Worm (Caenorhabditis elegans) whole organism, midembryonic: ENCODE data around the gene R06F6.8.

ENCODE experiments used
- T22C8.4 ChIP-seq: fragments of 200-800 bp; sonication (Bioruptor generic); IDR thresholded peaks from 2 replicates; pipeline ENCODE4 v1.3.6; 2022; ENCODE audit warnings: missing genetic modification characterization, missing compliant biosample characterization
- cog-1 ChIP-seq: sonication (generic microtip); optimal IDR thresholded peaks from 2 replicates; lab custom pipeline; 2016; ENCODE audit warnings: missing genetic modification characterization, missing compliant biosample characterization
- flt-1 ChIP-seq: fragments of 200-800 bp; sonication (Bioruptor generic); IDR thresholded peaks from 2 replicates; pipeline ENCODE4 v1.3.6; 2022; ENCODE audit warnings: missing genetic modification characterization, missing compliant biosample characterization
- klf-2 ChIP-seq: fragments of 200-800 bp; sonication (Bioruptor generic); conservative IDR thresholded peaks from 2 replicates; pipeline ENCODE4 v1.3.6; 2022; ENCODE audit warnings: missing genetic modification reagents, missing genetic modification characterization, missing compliant biosample characterization
- med-1 ChIP-seq: sonication (generic microtip); optimal IDR thresholded peaks from 2 replicates; lab custom pipeline; 2017; ENCODE audit warnings: missing genetic modification characterization, mild to moderate bottlenecking, missing compliant biosample characterization, antibody characterized with exemption, missing genetic modification reagents; ENCODE audit not compliant: insufficient read depth
- ref-1 ChIP-seq: fragments of 200-800 bp; sonication (Bioruptor generic); conservative IDR thresholded peaks from 2 replicates; pipeline ENCODE4 v1.3.6; 2022; ENCODE audit warnings: missing genetic modification reagents, missing genetic modification characterization, missing compliant biosample characterization
- tab-1 ChIP-seq: fragments of 200-800 bp; sonication (Bioruptor generic); IDR thresholded peaks from 2 replicates; pipeline ENCODE4 v1.3.6; 2022; ENCODE audit warnings: missing genetic modification characterization, missing compliant biosample characterization
- ztf-23 ChIP-seq: fragments of 200-800 bp; sonication (Bioruptor generic); IDR thresholded peaks from 2 replicates; pipeline ENCODE4 v1.3.6; 2022; ENCODE audit warnings: missing genetic modification reagents, missing genetic modification characterization, missing compliant biosample characterization
- ztf-29 ChIP-seq: fragments of 200-800 bp; sonication (Bioruptor generic); IDR thresholded peaks from 2 replicates; pipeline ENCODE4 v1.3.6; 2022; ENCODE audit warnings: missing genetic modification reagents, missing genetic modification characterization, missing compliant biosample characterization

R06F6.8 gene

ce11 chrII:10769291-10769690 lies 50.5 kb downstream of the R06F6.8 start:
- TF ChIP-seq ref-1 (GFP tag; lab: Robert Waterston, UW), result no peak
- no peak for TF ChIP-seq flt-1
- no peak for TF ChIP-seq T22C8.4 (GFP tag; lab: Robert Waterston, UW)
- no peak for TF ChIP-seq ztf-23
- TF ChIP-seq klf-2 (GFP tag; lab: Robert Waterston, UW), result no peak
- no peak for TF ChIP-seq cog-1 (tag; lab: Kevin White, UChicago)
- no peak for TF ChIP-seq med-1 (GFP tag; lab: Kevin White, UChicago)
- no peak for TF ChIP-seq ztf-29
- no peak for TF ChIP-seq tab-1 (GFP tag; lab: Robert Waterston, UW)

ce11 chrII:10767977-10768376 lies 51.8 kb downstream of the R06F6.8 start:
- no peak for TF ChIP-seq ztf-23
- TF ChIP-seq ztf-29, result no peak
- no peak for TF ChIP-seq tab-1 (GFP tag; lab: Robert Waterston, UW)
- no peak for TF ChIP-seq T22C8.4 (GFP tag; lab: Robert Waterston, UW)
- TF ChIP-seq cog-1 (tag; lab: Kevin White, UChicago), result no peak
- TF ChIP-seq flt-1, result no peak
- no peak for TF ChIP-seq ref-1 (GFP tag; lab: Robert Waterston, UW)
- no peak for TF ChIP-seq klf-2 (GFP tag; lab: Robert Waterston, UW)
- no peak for TF ChIP-seq med-1 (GFP tag; lab: Kevin White, UChicago)

DNA sequence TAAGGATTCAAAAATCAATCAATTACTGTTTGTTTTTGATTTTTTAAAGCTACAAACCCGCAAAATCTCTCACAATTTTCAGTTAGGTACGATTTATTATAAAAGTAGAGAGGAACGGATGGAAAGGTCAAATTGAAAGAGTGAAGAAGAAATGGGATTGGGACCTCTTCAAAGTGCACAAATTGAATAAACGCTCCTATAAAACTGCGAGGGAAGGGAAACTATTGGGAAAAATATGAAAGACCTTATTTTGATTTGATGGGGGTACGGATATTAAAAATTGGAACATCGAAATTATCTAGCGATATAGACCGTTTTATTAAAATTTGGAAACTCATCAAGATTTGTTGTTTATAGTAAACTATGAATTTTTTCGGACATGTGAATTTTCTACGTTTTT lies 53.0 kb downstream of the R06F6.8 start:
- TF ChIP-seq ztf-23 (no peak), tab-1 (GFP tag; lab: Robert Waterston, UW) (no peak), ztf-29 (no peak), med-1 (GFP tag; lab: Kevin White, UChicago) (no peak), T22C8.4 (GFP tag; lab: Robert Waterston, UW) (no peak), flt-1 (no peak), klf-2 (GFP tag; lab: Robert Waterston, UW) (no peak), ref-1 (GFP tag; lab: Robert Waterston, UW) (no peak), cog-1 (tag; lab: Kevin White, UChicago) (no peak)

DNA sequence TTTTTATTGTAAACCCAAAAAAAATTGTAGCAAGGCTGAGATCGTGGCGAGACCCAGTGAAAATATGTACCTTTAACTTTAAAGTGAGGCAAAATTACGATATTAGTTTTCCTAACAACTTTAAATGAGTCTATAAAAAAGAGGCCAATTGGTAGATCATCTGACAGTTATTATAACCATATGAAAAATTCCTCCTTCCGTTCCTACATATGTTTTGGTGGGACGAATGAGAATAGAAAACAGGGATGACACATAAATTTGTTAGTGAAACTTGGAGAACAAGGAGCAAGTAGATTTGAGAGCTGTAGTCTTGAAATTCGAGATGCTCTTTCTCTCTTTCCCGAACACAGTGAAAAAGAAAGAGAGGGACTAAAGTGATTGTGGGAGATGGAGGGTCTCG lies 54.5 kb downstream of the R06F6.8 start:
- no peak for TF ChIP-seq cog-1 (tag; lab: Kevin White, UChicago)
- no peak for TF ChIP-seq ztf-29
- no peak for TF ChIP-seq med-1 (GFP tag; lab: Kevin White, UChicago)
- no peak for TF ChIP-seq T22C8.4 (GFP tag; lab: Robert Waterston, UW)
- TF ChIP-seq tab-1 (GFP tag; lab: Robert Waterston, UW), result no peak
- no peak for TF ChIP-seq flt-1
- no peak for TF ChIP-seq ztf-23
- no peak for TF ChIP-seq klf-2 (GFP tag; lab: Robert Waterston, UW)
- TF ChIP-seq ref-1 (GFP tag; lab: Robert Waterston, UW), result no peak
